Fruit fly (Drosophila melanogaster): Measurements from ENCODE around the gene CG7778.

The CG7778 gene

DNA sequence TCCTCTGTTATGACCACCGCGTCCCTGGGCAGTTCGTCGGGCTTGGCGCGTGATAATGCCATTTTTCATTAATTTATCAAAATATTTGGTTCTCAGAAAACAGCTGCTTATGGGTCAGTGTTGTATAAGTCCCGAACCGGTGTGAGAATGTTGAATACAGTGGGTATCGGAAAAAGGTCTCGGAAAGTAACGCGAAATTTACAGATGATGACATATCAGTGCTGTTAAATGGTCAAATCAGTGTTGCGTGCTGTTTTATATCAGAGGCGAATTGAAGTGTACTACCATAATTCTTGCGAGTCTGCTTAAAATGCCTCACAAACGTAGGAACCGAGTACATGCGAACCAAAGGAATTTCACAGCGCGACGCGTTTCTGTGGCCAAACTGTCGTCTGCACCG lies 36.2 kb downstream of the CG7778 start, which contains the start of the genes CG13392 and Rcd4:
CG13392 (minus strand) TSS at position 162 of the 400 bp plus-strand sequence.
Rcd4 (plus strand) TSS at position 216 of the 400 bp plus-strand sequence.
- peak; percentile 33 for TF ChIP-seq kah (GFP tag; optimal IDR thresholded peaks at IDR 0.05)
- TF ChIP-seq pfk (GFP tag; optimal IDR thresholded peaks at IDR 0.05): no peak
- TF ChIP-seq lab (GFP tag; optimal IDR thresholded peaks at IDR 0.05): peak; percentile 87
- 0 out of 4 replicates have a peak, but pooled peaks have one; percentile 56 for TF ChIP-seq chinmo (GFP tag; IDR thresholded peaks at IDR 0.05; ENCODE audit: partially characterized antibody)
- peak; percentile 88 for TF ChIP-seq CG2120 (GFP tag; optimal IDR thresholded peaks at IDR 0.05)
- peak; percentile 78 for TF ChIP-seq Hmr (GFP tag; optimal IDR thresholded peaks at IDR 0.05)
- peak; percentile 11 for TF ChIP-seq Nf-YB (GFP tag; optimal IDR thresholded peaks at IDR 0.05)
- no peak for TF ChIP-seq CG10274 (GFP tag; optimal IDR thresholded peaks at IDR 0.05)
- peak; percentile 72 for TF ChIP-seq CG33213 (GFP tag; optimal IDR thresholded peaks at IDR 0.05)
- peak; percentile 79 for TF ChIP-seq gro (GFP tag; optimal IDR thresholded peaks at IDR 0.05)
- TF ChIP-seq CG8290 (GFP tag; optimal IDR thresholded peaks at IDR 0.05): peak; percentile 70
- peak; percentile 42 to 96 for TF ChIP-seq CG8290 (tag; optimal IDR thresholded peaks at IDR 0.05)
- no peak for TF ChIP-seq D19A (tag; optimal IDR thresholded peaks at IDR 0.05)
- peak; percentile 72; the same call in 2 of the 3 replicates for TF ChIP-seq zen2 (GFP tag; IDR thresholded peaks at IDR 0.05; ENCODE audit: partially characterized antibody)
- no peak for TF ChIP-seq CG10462 (GFP tag; optimal IDR thresholded peaks at IDR 0.05)
- no peak for TF ChIP-seq Gsc (GFP tag; IDR thresholded peaks at IDR 0.05)
- peak; percentile 5 for TF ChIP-seq CG33557 (GFP tag; optimal IDR thresholded peaks at IDR 0.05)
- peak; percentile 61; the same call in 1 of the 2 replicates for TF ChIP-seq CG11085 (GFP tag; IDR thresholded peaks at IDR 0.05)
- peak; percentile 76 for TF ChIP-seq B-H2 (GFP tag; optimal IDR thresholded peaks at IDR 0.05)
- no peak for TF ChIP-seq br (optimal IDR thresholded peaks at IDR 0.05)
- TF ChIP-seq ewg (GFP tag; optimal IDR thresholded peaks at IDR 0.05): peak; percentile 20
- peak; percentile 47 to 65 for TF ChIP-seq chif (GFP tag; optimal IDR thresholded peaks at IDR 0.05)
- TF ChIP-seq CG12219 (GFP tag; optimal IDR thresholded peaks at IDR 0.05): peak; percentile 42
- TF ChIP-seq CG8478 (optimal IDR thresholded peaks at IDR 0.05): no peak
- peak; percentile 64 for TF ChIP-seq Scr (GFP tag; IDR thresholded peaks at IDR 0.05; ENCODE audit: partially characterized antibody)
- no peak for TF ChIP-seq odd (GFP tag; optimal IDR thresholded peaks at IDR 0.05)
- peak; percentile 45 for TF ChIP-seq CG6813 (GFP tag; optimal IDR thresholded peaks at IDR 0.05)
- peak; percentile 34 for TF ChIP-seq CG9437 (GFP tag; optimal IDR thresholded peaks at IDR 0.05)
- TF ChIP-seq PHDP (tag; optimal IDR thresholded peaks at IDR 0.05): peak; percentile 58
- no peak for TF ChIP-seq Trl (optimal IDR thresholded peaks at IDR 0.05)
- TF ChIP-seq Trl (GFP tag; optimal IDR thresholded peaks at IDR 0.05): peak; percentile 75
- TF ChIP-seq CG16779 (GFP tag; IDR thresholded peaks at IDR 0.05): peak; percentile 84
- TF ChIP-seq sob (GFP tag; IDR thresholded peaks at IDR 0.05): peak; percentile 91
- no peak for TF ChIP-seq Abd-B (GFP tag; optimal IDR thresholded peaks at IDR 0.05)
- TF ChIP-seq D19B (GFP tag; optimal IDR thresholded peaks at IDR 0.05): peak; percentile 29
- no peak for TF ChIP-seq salm (tag; optimal IDR thresholded peaks at IDR 0.05)
- no peak for TF ChIP-seq seq (GFP tag; IDR thresholded peaks at IDR 0.05)
- TF ChIP-seq sr (GFP tag; IDR thresholded peaks at IDR 0.05): no peak
- peak; percentile 63 for TF ChIP-seq HmgD (GFP tag; optimal IDR thresholded peaks at IDR 0.05)
- peak; percentile 77 for TF ChIP-seq sd (tag; optimal IDR thresholded peaks at IDR 0.05)
- TF ChIP-seq fd3F (GFP tag; optimal IDR thresholded peaks at IDR 0.05): peak; percentile 16
- peak; percentile 95 for TF ChIP-seq MBD-R2 (GFP tag; IDR thresholded peaks at IDR 0.05)
- TF ChIP-seq CG18476 (GFP tag; optimal IDR thresholded peaks at IDR 0.05): peak; percentile 28
- TF ChIP-seq nau (GFP tag; optimal IDR thresholded peaks at IDR 0.05): peak; percentile 32
- peak; percentile 62 for TF ChIP-seq Meics (GFP tag; optimal IDR thresholded peaks at IDR 0.05)
- no peak for TF ChIP-seq TFAM (GFP tag; optimal IDR thresholded peaks at IDR 0.05)
- peak; percentile 73 for TF ChIP-seq Fer3 (tag; optimal IDR thresholded peaks at IDR 0.05)
- 0 out of 3 replicates have a peak, but pooled peaks have one; percentile 16 for TF ChIP-seq vnd (GFP tag; IDR thresholded peaks at IDR 0.05; ENCODE audit: partially characterized antibody)
- TF ChIP-seq ac (GFP tag; optimal IDR thresholded peaks at IDR 0.05): no peak
- peak; percentile 26 for TF ChIP-seq Deaf1 (tag; optimal IDR thresholded peaks at IDR 0.05)
- peak; percentile 79 for TF ChIP-seq CG4282 (GFP tag; optimal IDR thresholded peaks at IDR 0.05)

All from whole organism, embryonic.